Worm (Caenorhabditis elegans) whole organism, midembryonic: ENCODE results near the gene ZC262.13.

Experiments
- T22C8.4 ChIP-seq: fragments of 200-800 bp; sonication (Bioruptor generic); IDR thresholded peaks from 2 replicates; pipeline ENCODE4 v1.3.6; 2022; ENCODE audit warnings: missing genetic modification characterization, missing compliant biosample characterization
- cog-1 ChIP-seq: sonication (generic microtip); optimal IDR thresholded peaks from 2 replicates; lab custom pipeline; 2016; ENCODE audit warnings: missing genetic modification characterization, missing compliant biosample characterization
- flt-1 ChIP-seq: fragments of 200-800 bp; sonication (Bioruptor generic); IDR thresholded peaks from 2 replicates; pipeline ENCODE4 v1.3.6; 2022; ENCODE audit warnings: missing genetic modification characterization, missing compliant biosample characterization
- klf-2 ChIP-seq: fragments of 200-800 bp; sonication (Bioruptor generic); conservative IDR thresholded peaks from 2 replicates; pipeline ENCODE4 v1.3.6; 2022; ENCODE audit warnings: missing genetic modification reagents, missing genetic modification characterization, missing compliant biosample characterization
- med-1 ChIP-seq: sonication (generic microtip); optimal IDR thresholded peaks from 2 replicates; lab custom pipeline; 2017; ENCODE audit warnings: missing genetic modification characterization, mild to moderate bottlenecking, missing compliant biosample characterization, antibody characterized with exemption, missing genetic modification reagents; ENCODE audit not compliant: insufficient read depth
- ref-1 ChIP-seq: fragments of 200-800 bp; sonication (Bioruptor generic); conservative IDR thresholded peaks from 2 replicates; pipeline ENCODE4 v1.3.6; 2022; ENCODE audit warnings: missing genetic modification reagents, missing genetic modification characterization, missing compliant biosample characterization
- tab-1 ChIP-seq: fragments of 200-800 bp; sonication (Bioruptor generic); IDR thresholded peaks from 2 replicates; pipeline ENCODE4 v1.3.6; 2022; ENCODE audit warnings: missing genetic modification characterization, missing compliant biosample characterization
- ztf-23 ChIP-seq: fragments of 200-800 bp; sonication (Bioruptor generic); IDR thresholded peaks from 2 replicates; pipeline ENCODE4 v1.3.6; 2022; ENCODE audit warnings: missing genetic modification reagents, missing genetic modification characterization, missing compliant biosample characterization
- ztf-29 ChIP-seq: fragments of 200-800 bp; sonication (Bioruptor generic); IDR thresholded peaks from 2 replicates; pipeline ENCODE4 v1.3.6; 2022; ENCODE audit warnings: missing genetic modification reagents, missing genetic modification characterization, missing compliant biosample characterization

Gene ZC262.13

ce11 chrIII:8325574-8326513 lies at the start of gene ZC262.13:
Gene ZC262.13, plus strand, starts transcription at chrIII:8326214.
- TF ChIP-seq tab-1 (GFP tag; lab: Robert Waterston, UW) (no peak), ztf-23 (GFP tag; lab: Robert Waterston, UW) (no peak), flt-1 (GFP tag; lab: Robert Waterston, UW) (no peak), ref-1 (GFP tag; lab: Robert Waterston, UW) (no peak), med-1 (GFP tag; lab: Kevin White, UChicago) (no peak), klf-2 (GFP tag; lab: Robert Waterston, UW) (no peak)

- TF ChIP-seq flt-1 (GFP tag; lab: Robert Waterston, UW), result no peak
- no peak for TF ChIP-seq klf-2 (GFP tag; lab: Robert Waterston, UW)
- no peak for TF ChIP-seq ref-1 (GFP tag; lab: Robert Waterston, UW)
- TF ChIP-seq tab-1 (GFP tag; lab: Robert Waterston, UW), result no peak
- TF ChIP-seq T22C8.4 (GFP tag; lab: Robert Waterston, UW), result no peak
- no peak for TF ChIP-seq med-1 (GFP tag; lab: Kevin White, UChicago)
- no peak for TF ChIP-seq cog-1 (tag; lab: Kevin White, UChicago)
- no peak for TF ChIP-seq ztf-23 (GFP tag; lab: Robert Waterston, UW)
These were observed 47.2 kb upstream of the ZC262.13 start, which contains the start of gene mig-10 for ce11 chrIII:8278801-8279200. Gene mig-10, plus strand, starts transcription at chrIII:8279101.

ce11 chrIII:8279567-8279966 lies 46.4 kb upstream of the ZC262.13 start:
- TF ChIP-seq flt-1 (GFP tag; lab: Robert Waterston, UW) (no peak), ref-1 (GFP tag; lab: Robert Waterston, UW) (no peak), ztf-29 (GFP tag; lab: Robert Waterston, UW) (no peak), cog-1 (tag; lab: Kevin White, UChicago) (no peak), ztf-23 (GFP tag; lab: Robert Waterston, UW) (no peak), T22C8.4 (GFP tag; lab: Robert Waterston, UW) (no peak), med-1 (GFP tag; lab: Kevin White, UChicago) (no peak), tab-1 (GFP tag; lab: Robert Waterston, UW) (no peak), klf-2 (GFP tag; lab: Robert Waterston, UW) (no peak)

- no peak for TF ChIP-seq klf-2 (GFP tag; lab: Robert Waterston, UW)
- no peak for TF ChIP-seq cog-1 (tag; lab: Kevin White, UChicago)
- no peak for TF ChIP-seq T22C8.4 (GFP tag; lab: Robert Waterston, UW)
These were observed 45.7 kb upstream of the ZC262.13 start for ce11 chrIII:8280352-8280751.

- TF ChIP-seq ztf-29 (GFP tag; lab: Robert Waterston, UW) (no peak), cog-1 (tag; lab: Kevin White, UChicago) (no peak), tab-1 (GFP tag; lab: Robert Waterston, UW) (no peak), ref-1 (GFP tag; lab: Robert Waterston, UW) (no peak), klf-2 (GFP tag; lab: Robert Waterston, UW) (no peak), med-1 (GFP tag; lab: Kevin White, UChicago) (no peak), T22C8.4 (GFP tag; lab: Robert Waterston, UW) (no peak), flt-1 (GFP tag; lab: Robert Waterston, UW) (no peak), ztf-23 (GFP tag; lab: Robert Waterston, UW) (no peak)
These were observed 44.7 kb upstream of the ZC262.13 start for ce11 chrIII:8281310-8281709.

- TF ChIP-seq tab-1 (GFP tag; lab: Robert Waterston, UW), result no peak
These were observed 42.5 kb upstream of the ZC262.13 start for ce11 chrIII:8283525-8283924.

ce11 chrIII:8286003-8286402 lies 40.0 kb upstream of the ZC262.13 start:
- no peak for TF ChIP-seq klf-2 (GFP tag; lab: Robert Waterston, UW)
- TF ChIP-seq med-1 (GFP tag; lab: Kevin White, UChicago), result no peak
- no peak for TF ChIP-seq cog-1 (tag; lab: Kevin White, UChicago)
- TF ChIP-seq ztf-29 (GFP tag; lab: Robert Waterston, UW), result no peak
- TF ChIP-seq ztf-23 (GFP tag; lab: Robert Waterston, UW), result no peak
- TF ChIP-seq ref-1 (GFP tag; lab: Robert Waterston, UW), result no peak
- TF ChIP-seq tab-1 (GFP tag; lab: Robert Waterston, UW), result no peak
- TF ChIP-seq T22C8.4 (GFP tag; lab: Robert Waterston, UW), result no peak

- TF ChIP-seq ztf-29 (GFP tag; lab: Robert Waterston, UW), result no peak
- TF ChIP-seq med-1 (GFP tag; lab: Kevin White, UChicago), result no peak
- TF ChIP-seq ref-1 (GFP tag; lab: Robert Waterston, UW), result no peak
- no peak for TF ChIP-seq T22C8.4 (GFP tag; lab: Robert Waterston, UW)
- TF ChIP-seq klf-2 (GFP tag; lab: Robert Waterston, UW), result no peak
- no peak for TF ChIP-seq cog-1 (tag; lab: Kevin White, UChicago)
- no peak for TF ChIP-seq tab-1 (GFP tag; lab: Robert Waterston, UW)
- TF ChIP-seq flt-1 (GFP tag; lab: Robert Waterston, UW), result no peak
- TF ChIP-seq ztf-23 (GFP tag; lab: Robert Waterston, UW), result no peak
These were observed 39.2 kb upstream of the ZC262.13 start for ce11 chrIII:8286824-8287223.

ce11 chrIII:8287519-8287918 lies 38.5 kb upstream of the ZC262.13 start:
- TF ChIP-seq ref-1 (GFP tag; lab: Robert Waterston, UW), result no peak
- no peak for TF ChIP-seq tab-1 (GFP tag; lab: Robert Waterston, UW)
- TF ChIP-seq flt-1 (GFP tag; lab: Robert Waterston, UW), result peak; percentile 52; the same call in 1 of the 2 replicates
- no peak for TF ChIP-seq med-1 (GFP tag; lab: Kevin White, UChicago)
- no peak for TF ChIP-seq T22C8.4 (GFP tag; lab: Robert Waterston, UW)
- no peak for TF ChIP-seq klf-2 (GFP tag; lab: Robert Waterston, UW)
- 0 out of 2 replicates have a peak, but pooled peaks have one; percentile 16 for TF ChIP-seq ztf-23 (GFP tag; lab: Robert Waterston, UW)
- no peak for TF ChIP-seq cog-1 (tag; lab: Kevin White, UChicago)
- TF ChIP-seq ztf-29 (GFP tag; lab: Robert Waterston, UW), result no peak
